Worm (Caenorhabditis elegans): Measurements from ENCODE around the gene sfxn-1.4.
"Not testable (repeated sequence)": the region's sequence is repeated elsewhere in the genome, so short reads cannot be mapped to it uniquely, and the experiment has no call there.

The sfxn-1.4 gene

DNA sequence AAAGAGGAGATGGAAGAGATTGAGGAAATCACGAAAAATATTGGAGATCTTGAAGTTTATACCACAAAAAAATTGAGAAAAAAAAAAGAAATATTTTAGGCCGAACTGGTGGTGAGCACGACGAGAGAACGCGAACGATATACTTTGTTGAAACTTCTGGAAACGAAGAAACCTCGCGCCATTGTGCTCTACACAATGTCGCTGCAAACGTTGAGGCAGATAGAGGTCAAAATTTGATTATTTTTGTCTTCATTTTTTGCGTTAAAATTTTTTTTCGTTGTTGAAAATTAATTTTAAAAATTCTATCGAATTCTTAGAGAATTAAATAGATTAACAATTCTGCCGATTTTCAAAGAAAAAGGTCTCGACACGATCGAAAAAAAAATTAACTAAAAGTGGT lies 19.6 kb upstream of the sfxn-1.4 start (continued):
- TF ChIP-seq mel-28 (tag; optimal IDR thresholded peaks at IDR 0.05; ENCODE audit: borderline replicate concordance) = no peak
- TF ChIP-seq athp-1 (tag; optimal IDR thresholded peaks at IDR 0.05) = no peak
- no peak for TF ChIP-seq F52B5.7 (tag; optimal IDR thresholded peaks at IDR 0.05)
- no peak for TF ChIP-seq F37B4.10 (GFP tag; IDR thresholded peaks at IDR 0.05)
- TF ChIP-seq lag-1 (GFP tag; IDR thresholded peaks at IDR 0.05) = no peak
- peak; percentile 81; the same call in 1 of the 2 replicates for TF ChIP-seq hsf-1 (GFP tag; IDR thresholded peaks at IDR 0.05)
- TF ChIP-seq F33H1.4 (GFP tag; IDR thresholded peaks at IDR 0.05) = peak; percentile 44
- no peak for TF ChIP-seq hmg-1.2 (GFP tag; IDR thresholded peaks at IDR 0.05)
- no peak for TF ChIP-seq ztf-6 (GFP tag; IDR thresholded peaks at IDR 0.05)
- TF ChIP-seq zim-3 (tag; optimal IDR thresholded peaks at IDR 0.05) = no peak
- TF ChIP-seq dox-1 (GFP tag; IDR thresholded peaks at IDR 0.05) = no peak
- no peak for TF ChIP-seq lin-26 (GFP tag; IDR thresholded peaks at IDR 0.05)
- no peak for TF ChIP-seq lin-54 (GFP tag; optimal IDR thresholded peaks at IDR 0.05)
- no peak for TF ChIP-seq K12H6.12 (tag; optimal IDR thresholded peaks at IDR 0.05)
- TF ChIP-seq rpc-1 (optimal IDR thresholded peaks at IDR 0.05) = no peak
- no peak for TF ChIP-seq rpc-1 (tag; optimal IDR thresholded peaks at IDR 0.05)
- no peak for TF ChIP-seq fkh-3 (tag; optimal IDR thresholded peaks at IDR 0.05)
- no peak for TF ChIP-seq ztf-22 (GFP tag; optimal IDR thresholded peaks at IDR 0.05)
- no peak for TF ChIP-seq sptf-2 (GFP tag; optimal IDR thresholded peaks at IDR 0.05)

DNA sequence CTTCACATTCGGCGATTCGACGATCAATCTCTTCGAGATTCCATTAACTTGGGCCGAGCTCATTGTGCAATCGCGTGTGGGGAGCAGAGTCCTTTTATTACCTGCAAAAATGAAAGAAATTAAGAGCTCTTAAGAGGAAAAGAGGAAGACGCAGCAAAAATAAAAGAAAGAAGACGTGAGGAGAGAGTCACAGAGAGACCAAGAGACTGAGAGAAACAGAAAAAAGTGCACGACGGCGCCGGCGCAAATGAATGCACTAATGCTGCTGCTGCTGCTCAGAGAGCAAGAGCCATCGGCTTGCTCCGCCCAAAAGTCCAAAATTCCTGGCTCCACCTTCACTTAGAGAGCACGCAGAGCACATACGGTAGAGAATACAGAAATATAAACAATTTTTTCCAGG lies 19.2 kb upstream of the sfxn-1.4 start, which contains the start of gene inos-1:
inos-1 (minus strand) TSS at position 101 of the 400 bp plus-strand sequence.
- TF ChIP-seq lin-35 (GFP tag; optimal IDR thresholded peaks at IDR 0.05) = no peak
- 0 out of 2 replicates have a peak, but pooled peaks have one; percentile 28 for TF ChIP-seq aptf-3 (GFP tag; IDR thresholded peaks at IDR 0.05)
- TF ChIP-seq tlf-1 (GFP tag; optimal IDR thresholded peaks at IDR 0.05) = no peak
- TF ChIP-seq mel-28 (tag; optimal IDR thresholded peaks at IDR 0.05; ENCODE audit: borderline replicate concordance) = no peak
- 0 out of 2 replicates have a peak, but pooled peaks have one; percentile 33 for TF ChIP-seq zfh-2 (GFP tag; conservative IDR thresholded peaks at IDR 0.05)

DNA sequence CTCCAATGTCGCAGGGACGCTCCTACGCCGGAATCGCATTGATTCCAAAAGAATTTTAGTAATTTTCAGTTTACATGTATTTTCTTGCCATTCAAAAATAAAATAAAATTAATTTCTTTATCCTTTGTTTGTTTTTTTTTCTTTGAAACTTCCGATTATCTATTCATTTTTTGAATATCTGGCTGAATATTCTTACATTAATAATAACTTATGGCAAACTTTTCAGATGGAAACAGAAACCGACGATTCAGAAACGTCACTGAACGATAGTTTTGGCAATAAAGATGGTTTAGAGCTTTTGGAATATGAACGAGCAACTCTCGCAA lies 14.9 kb upstream of the sfxn-1.4 start, which contains the start of gene xpf-1:
xpf-1 (plus strand) TSS at position 227 of the 326 bp plus-strand sequence.
- TF ChIP-seq repo-1 (tag; optimal IDR thresholded peaks at IDR 0.05) = no peak

DNA sequence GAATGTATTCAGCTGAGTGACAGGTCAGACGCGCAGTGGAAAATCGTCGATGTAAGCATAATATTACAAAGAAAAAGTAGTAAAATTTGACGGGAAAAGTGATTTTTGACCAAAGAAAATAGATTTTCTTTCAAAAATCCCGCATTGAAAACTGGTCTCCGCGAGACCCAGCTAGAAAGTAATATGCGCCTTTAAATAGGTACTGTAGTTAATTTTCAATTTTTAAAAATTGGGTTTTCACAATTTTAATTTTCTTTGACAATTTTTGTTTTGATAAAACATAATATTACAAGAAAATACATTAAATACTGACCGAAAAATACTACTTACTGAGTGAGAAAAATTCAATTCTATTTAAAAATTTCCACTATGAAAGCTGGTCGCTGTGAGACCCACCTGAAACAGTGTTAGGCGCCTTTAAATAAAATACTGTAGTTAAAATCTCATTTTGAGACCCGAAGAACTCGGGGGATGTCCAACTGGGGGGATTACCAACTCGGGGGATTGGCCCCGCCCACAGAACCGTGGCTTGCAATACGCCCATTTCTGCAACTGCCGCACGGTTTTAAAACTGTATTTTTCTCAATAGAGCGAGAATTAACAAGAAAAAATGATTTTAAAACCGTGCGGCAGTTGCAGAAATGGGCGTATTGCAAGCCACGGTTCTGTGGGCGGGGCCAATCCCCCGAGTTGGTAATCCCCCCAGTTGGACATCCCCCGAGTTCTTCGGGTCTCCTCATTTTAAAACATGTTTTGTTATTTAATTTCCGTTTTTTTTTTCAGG lies 14.3 kb upstream of the sfxn-1.4 start, which contains the start of gene tars-1:
tars-1 (minus strand) TSS at position 497 of the 784 bp plus-strand sequence.
- TF ChIP-seq ztf-18 (tag; optimal IDR thresholded peaks at IDR 0.05) (peak; percentile 15), xnd-1 (tag; optimal IDR thresholded peaks at IDR 0.05) (peak; percentile 83), cebp-1 (tag; optimal IDR thresholded peaks at IDR 0.05) (peak; percentile 1), lsl-1 (GFP tag; optimal IDR thresholded peaks at IDR 0.05) (peak; percentile 95), lin-26 (GFP tag; IDR thresholded peaks at IDR 0.05) (peak; percentile 23; the same call in 1 of the 2 replicates), F33H1.4 (GFP tag; IDR thresholded peaks at IDR 0.05) (peak; percentile 93), egrh-3 (GFP tag; IDR thresholded peaks at IDR 0.05) (0 out of 2 replicates have a peak, but pooled peaks have one; percentile 9), F49E8.2 (tag; optimal IDR thresholded peaks at IDR 0.05; ENCODE audit: insufficient read depth) (peak; percentile 14), D2030.7 (GFP tag; IDR thresholded peaks at IDR 0.05) (peak; percentile 75), efl-1 (GFP tag; optimal IDR thresholded peaks at IDR 0.05) (peak; percentile 85), madf-8 (GFP tag; conservative IDR thresholded peaks at IDR 0.05) (peak; percentile 81), dpl-1 (GFP tag; optimal IDR thresholded peaks at IDR 0.05) (peak; percentile 46), dox-1 (GFP tag; IDR thresholded peaks at IDR 0.05) (peak; percentile 41; the same call in 1 of the 2 replicates), snpc-3.4 (tag; optimal IDR thresholded peaks at IDR 0.05) (peak; percentile 48), nhr-80 (tag; optimal IDR thresholded peaks at IDR 0.05) (peak; percentile 20), C06A6.2 (GFP tag; conservative IDR thresholded peaks at IDR 0.05) (peak; percentile 26; the same call in 1 of the 2 replicates), ceh-91 (GFP tag; IDR thresholded peaks at IDR 0.05) (peak; percentile 69), ceh-100 (GFP tag; IDR thresholded peaks at IDR 0.05) (peak; percentile 80), madf-6 (GFP tag; IDR thresholded peaks at IDR 0.05) (peak; percentile 93), mcd-1 (GFP tag; IDR thresholded peaks at IDR 0.05) (peak; percentile 77), lin-54 (GFP tag; optimal IDR thresholded peaks at IDR 0.05) (peak; percentile 40)
- TF ChIP-seq cebp-1 (GFP tag; IDR thresholded peaks at IDR 0.05) = not testable (repeated sequence)

All from whole organism, young adult.